Worm (Caenorhabditis elegans): Measurements from ENCODE around the gene ZC204.12.

Gene ZC204.12

DNA sequence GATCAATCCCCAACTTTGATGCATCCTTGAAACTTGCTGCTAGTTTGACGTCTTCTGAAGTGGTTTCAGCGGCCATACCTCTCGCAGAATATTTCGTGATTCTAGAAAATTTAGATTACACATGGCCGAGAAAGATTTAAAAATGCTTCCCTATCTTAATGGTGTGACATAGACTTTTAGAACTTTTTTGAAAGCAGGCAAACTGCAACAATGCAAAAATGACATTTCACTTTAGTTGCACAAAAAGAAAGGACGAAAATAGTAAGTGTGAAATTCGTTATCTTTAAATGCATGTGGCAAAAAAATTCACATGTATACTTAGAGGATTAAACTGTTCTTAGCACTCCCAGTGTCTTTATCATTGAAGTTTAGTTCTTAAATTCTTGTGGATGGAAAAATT, at the start of gene ZC204.12:
ZC204.12 (minus strand) TSS at position 101 of the 400 bp plus-strand sequence.
- no peak for TF ChIP-seq ama-1 (optimal IDR thresholded peaks at IDR 0.05)
- TF ChIP-seq pag-3 (tag; optimal IDR thresholded peaks at IDR 0.05; ENCODE audit: borderline replicate concordance, insufficient read depth), result no peak
- no peak for TF ChIP-seq C04F5.9 (tag; optimal IDR thresholded peaks at IDR 0.05)
- TF ChIP-seq alr-1 (tag; optimal IDR thresholded peaks at IDR 0.05; ENCODE audit: borderline replicate concordance), result no peak

DNA sequence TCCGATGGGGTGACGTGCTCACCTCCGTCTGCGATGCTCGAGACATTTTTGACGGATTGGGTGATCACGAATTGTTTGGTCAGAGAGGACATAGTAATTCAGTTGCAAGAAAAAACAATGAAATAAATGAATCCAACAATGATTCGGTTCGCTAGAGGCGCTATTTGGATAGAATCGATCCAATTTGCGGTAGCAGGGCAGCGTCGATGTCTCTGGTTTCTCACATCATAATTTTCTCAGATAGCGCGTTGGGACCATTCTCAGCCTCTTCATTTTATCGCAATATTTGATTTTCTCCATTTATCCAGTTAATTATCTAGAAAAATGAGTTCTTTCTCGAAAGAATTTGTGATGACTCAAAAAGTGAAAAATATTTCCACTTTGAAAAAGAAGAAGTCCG, 49.3 kb upstream of the ZC204.12 start, which contains the start of gene sdz-18:
sdz-18 (minus strand) TSS at position 101 of the 400 bp plus-strand sequence.
- TF ChIP-seq swsn-7 (tag; optimal IDR thresholded peaks at IDR 0.05), result no peak
- TF ChIP-seq egl-13 (tag; optimal IDR thresholded peaks at IDR 0.05), result no peak
- no peak for TF ChIP-seq aly-2 (tag; optimal IDR thresholded peaks at IDR 0.05)
- no peak for TF ChIP-seq ces-1 (GFP tag; optimal IDR thresholded peaks at IDR 0.05)
- TF ChIP-seq unc-30 (tag; optimal IDR thresholded peaks at IDR 0.05), result no peak
- no peak for TF ChIP-seq ama-1 (optimal IDR thresholded peaks at IDR 0.05)
- TF ChIP-seq sox-4 (tag; optimal IDR thresholded peaks at IDR 0.05), result no peak
- TF ChIP-seq ceh-63 (GFP tag; optimal IDR thresholded peaks at IDR 0.05), result no peak
- TF ChIP-seq tbx-2 (tag; optimal IDR thresholded peaks at IDR 0.05), result no peak
- TF ChIP-seq fkh-8 (tag; optimal IDR thresholded peaks at IDR 0.05), result no peak
- TF ChIP-seq nhr-85 (tag), result no peak
- no peak for TF ChIP-seq ceh-82 (tag; optimal IDR thresholded peaks at IDR 0.05)
- no peak for TF ChIP-seq hlh-4 (tag; optimal IDR thresholded peaks at IDR 0.05)
- no peak for TF ChIP-seq hpl-2 (GFP tag; optimal IDR thresholded peaks at IDR 0.05)

DNA sequence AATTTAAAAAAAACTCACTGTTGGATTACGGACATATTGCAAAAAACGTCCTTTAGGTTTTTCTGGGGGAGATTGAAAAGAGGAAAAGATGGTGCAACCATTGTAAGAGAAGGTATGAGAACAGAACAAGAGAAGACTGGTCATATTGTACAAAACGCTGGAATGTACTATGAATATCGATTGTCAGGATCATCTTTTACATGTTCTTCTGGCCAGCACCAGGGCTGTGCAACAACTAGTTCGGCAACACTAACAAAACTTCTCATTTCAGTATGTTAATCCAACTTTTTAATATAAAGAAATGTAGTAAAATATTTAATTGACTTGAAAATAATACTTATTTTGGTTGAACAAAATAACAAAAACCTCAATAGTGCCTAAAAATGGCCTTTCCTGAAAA, 46.3 kb upstream of the ZC204.12 start, which contains the start of gene fbxb-47:
fbxb-47 (minus strand) TSS at position 101 of the 400 bp plus-strand sequence.
- no peak for TF ChIP-seq nhr-12 (tag; optimal IDR thresholded peaks at IDR 0.05)
- TF ChIP-seq snu-23 (GFP tag; optimal IDR thresholded peaks at IDR 0.05), result no peak
- no peak for TF ChIP-seq egl-13 (tag; optimal IDR thresholded peaks at IDR 0.05)
- no peak for TF ChIP-seq skn-1 (tag; optimal IDR thresholded peaks at IDR 0.05)
- no peak for TF ChIP-seq ceh-88 (GFP tag; IDR thresholded peaks at IDR 0.05)
- TF ChIP-seq nhr-90 (tag; optimal IDR thresholded peaks at IDR 0.05; ENCODE audit: poor library complexity), result no peak
- no peak for TF ChIP-seq fos-1 (tag; optimal IDR thresholded peaks at IDR 0.05)
- no peak for TF ChIP-seq nhr-20 (tag; optimal IDR thresholded peaks at IDR 0.05)
- no peak for TF ChIP-seq hlh-17 (GFP tag; optimal IDR thresholded peaks at IDR 0.05; ENCODE audit: borderline replicate concordance)
- no peak for TF ChIP-seq pqm-1 (tag; optimal IDR thresholded peaks at IDR 0.05)
- TF ChIP-seq fkh-8 (tag; optimal IDR thresholded peaks at IDR 0.05), result no peak
- TF ChIP-seq pag-3 (tag; optimal IDR thresholded peaks at IDR 0.05; ENCODE audit: borderline replicate concordance, insufficient read depth), result no peak
- TF ChIP-seq unc-98 (GFP tag; IDR thresholded peaks at IDR 0.05), result no peak
- TF ChIP-seq sptf-1 (tag; optimal IDR thresholded peaks at IDR 0.05), result no peak
- no peak for TF ChIP-seq efl-1 (optimal IDR thresholded peaks at IDR 0.05)
- no peak for TF ChIP-seq efl-1 (GFP tag; optimal IDR thresholded peaks at IDR 0.05 in 1 of 2)
- TF ChIP-seq lir-3 (tag; optimal IDR thresholded peaks at IDR 0.05; ENCODE audit: poor library complexity), result no peak
- no peak for TF ChIP-seq Y116A8C.19 (tag; optimal IDR thresholded peaks at IDR 0.05; ENCODE audit: borderline replicate concordance)
- TF ChIP-seq grh-1 (GFP tag; IDR thresholded peaks at IDR 0.05), result no peak
- no peak for TF ChIP-seq sup-37 (GFP tag; optimal IDR thresholded peaks at IDR 0.05)
- no peak for TF ChIP-seq nhr-77 (tag; optimal IDR thresholded peaks at IDR 0.05)

DNA sequence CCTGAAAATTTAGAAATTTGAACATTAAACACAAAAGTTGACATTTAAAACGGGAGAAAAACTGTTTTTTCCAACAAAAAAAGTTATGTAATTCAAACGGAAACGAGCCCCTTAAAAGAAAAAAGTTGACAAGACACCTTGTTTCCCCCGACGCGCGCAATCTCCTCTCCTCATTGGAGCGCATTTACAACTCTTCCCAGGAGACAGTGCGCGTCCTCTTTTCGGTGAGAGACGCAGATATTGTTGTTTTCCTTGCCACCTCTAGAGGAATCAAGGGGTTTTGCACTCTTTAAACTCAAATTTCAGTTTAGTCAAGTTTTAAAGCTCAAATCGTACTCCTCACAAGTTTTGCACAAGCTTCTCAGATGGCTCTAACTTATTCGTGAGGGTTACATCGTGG, 38.8 kb upstream of the ZC204.12 start, which contains the start of gene F58E1.13:
F58E1.13 (minus strand) TSS at position 12 of the 400 bp plus-strand sequence.
- TF ChIP-seq nhr-84 (tag; optimal IDR thresholded peaks at IDR 0.05), result no peak
- TF ChIP-seq zag-1 (tag; optimal IDR thresholded peaks at IDR 0.05), result no peak
- no peak for TF ChIP-seq ztf-4 (tag; optimal IDR thresholded peaks at IDR 0.05)
- no peak for TF ChIP-seq ceh-63 (GFP tag; optimal IDR thresholded peaks at IDR 0.05)
- TF ChIP-seq nhr-76 (tag; optimal IDR thresholded peaks at IDR 0.05), result no peak
- no peak for TF ChIP-seq tlp-1 (tag; optimal IDR thresholded peaks at IDR 0.05)
- TF ChIP-seq aha-1 (tag; optimal IDR thresholded peaks at IDR 0.05), result no peak
- TF ChIP-seq mep-1 (tag; optimal IDR thresholded peaks at IDR 0.05), result no peak
- TF ChIP-seq fos-1 (tag; optimal IDR thresholded peaks at IDR 0.05), result no peak
- no peak for TF ChIP-seq hlh-17 (GFP tag; optimal IDR thresholded peaks at IDR 0.05; ENCODE audit: borderline replicate concordance)
- no peak for TF ChIP-seq elt-3 (tag; optimal IDR thresholded peaks at IDR 0.05)

All from whole organism, L1 larva.